Worm (Caenorhabditis elegans) whole organism, L1 larva: ENCODE results near the gene F11C7.2.

Source experiments
- C04F5.9 ChIP-seq: sonication (generic microtip); optimal IDR thresholded peaks from 2 replicates; lab custom pipeline; 2016; ENCODE audit warnings: missing genetic modification characterization, missing compliant biosample characterization
- Y116A8C.19 ChIP-seq: sonication (generic microtip); optimal IDR thresholded peaks from 2 replicates; lab custom pipeline; 2016; ENCODE audit warnings: missing compliant biosample characterization, missing genetic modification characterization, borderline replicate concordance
- aha-1 ChIP-seq: fragments of 150-350 bp; optimal IDR thresholded peaks from 2 replicates; lab custom pipeline; 2014; ENCODE audit warnings: missing biosample characterization, missing genetic modification characterization
- aly-2 ChIP-seq: fragments of 150-350 bp; optimal IDR thresholded peaks from 2 replicates; lab custom pipeline; 2014; ENCODE audit warnings: missing biosample characterization, missing genetic modification characterization
- blmp-1 ChIP-seq: fragments of 150-350 bp; optimal IDR thresholded peaks from 2 replicates; lab custom pipeline; 2014; ENCODE audit warnings: missing biosample characterization, missing genetic modification characterization
- ceh-63 ChIP-seq: fragments of 200-800 bp; sonication (Bioruptor generic); optimal IDR thresholded peaks from 2 replicates; lab custom pipeline; 2018; ENCODE audit warnings: mild to moderate bottlenecking, missing genetic modification characterization, missing compliant biosample characterization
- ceh-82 ChIP-seq, 3 experiments: fragments of 150-350 bp in 1 of 3; sonication (generic microtip) in 2 of 3; optimal IDR thresholded peaks; 2 replicates each; lab custom pipeline; 2014 to 2017; ENCODE audit warnings: missing biosample characterization in 3 of 3, missing genetic modification characterization in 3 of 3
- ceh-88 ChIP-seq: fragments of 200-800 bp; sonication (Bioruptor generic); IDR thresholded peaks from 2 replicates; pipeline ENCODE4 v1.3.6; 2022; ENCODE audit warnings: missing genetic modification characterization, missing compliant biosample characterization
- ceh-90 ChIP-seq: sonication (generic microtip); optimal IDR thresholded peaks from 2 replicates; lab custom pipeline; 2016; ENCODE audit warnings: missing genetic modification characterization, missing compliant biosample characterization
- ces-1 ChIP-seq: fragments of 150-350 bp; optimal IDR thresholded peaks from 2 replicates; lab custom pipeline; 2014; ENCODE audit warnings: missing biosample characterization, missing genetic modification reagents, missing genetic modification characterization
- dsc-1 ChIP-seq: sonication (generic microtip); optimal IDR thresholded peaks from 2 replicates; lab custom pipeline; 2016; ENCODE audit warnings: mild to moderate bottlenecking, missing genetic modification characterization, missing compliant biosample characterization
- efl-1 ChIP-seq, 4 experiments: fragments of 150-350 bp; optimal IDR thresholded peaks in 3 of 4; peaks in 1 of 4; 1 replicate in 1 of 4; 2 replicates in 3 of 4; lab custom pipeline; 2014; ENCODE audit warnings: missing biosample characterization in 2 of 4, missing genetic modification characterization in 2 of 4, missing genetic modification reagents in 2 of 4
- efl-3 ChIP-seq: fragments of 200-800 bp; sonication (Bioruptor generic); optimal IDR thresholded peaks from 2 replicates; lab custom pipeline; 2018; ENCODE audit warnings: mild to moderate bottlenecking, missing genetic modification characterization, missing compliant biosample characterization
- elt-3 ChIP-seq, 6 experiments: fragments of 150-350 bp in 1 of 6; sonication (generic microtip); optimal IDR thresholded peaks; 2 replicates each; lab custom pipeline; 2017 to 2018; ENCODE audit warnings: missing biosample characterization in 6 of 6, missing genetic modification characterization in 6 of 6, inconsistent platforms in 1 of 6
- fos-1 ChIP-seq: fragments of 150-350 bp; optimal IDR thresholded peaks from 2 replicates; lab custom pipeline; 2014; ENCODE audit warnings: missing biosample characterization, missing genetic modification characterization
- grh-1 ChIP-seq: fragments of 200-800 bp; sonication (Bioruptor generic); IDR thresholded peaks from 2 replicates; pipeline ENCODE4 v1.3.6; 2022; ENCODE audit warnings: missing genetic modification reagents, missing genetic modification characterization, missing compliant biosample characterization
- hlh-17 ChIP-seq: fragments of 200-800 bp; sonication (Bioruptor generic); optimal IDR thresholded peaks from 2 replicates; lab custom pipeline; 2018; ENCODE audit warnings: missing genetic modification characterization, mild to moderate bottlenecking, missing compliant biosample characterization, moderate library complexity, borderline replicate concordance
- lin-13 ChIP-seq: fragments of 150-350 bp; optimal IDR thresholded peaks from 2 replicates; lab custom pipeline; 2014; ENCODE audit warnings: missing biosample characterization, missing genetic modification reagents, missing genetic modification characterization
- lin-14 ChIP-seq: fragments of 200-800 bp; sonication (Bioruptor generic); optimal IDR thresholded peaks from 2 replicates; lab custom pipeline; 2018; ENCODE audit warnings: mild to moderate bottlenecking, missing genetic modification characterization, moderate library complexity, missing compliant biosample characterization
- lin-15B ChIP-seq: fragments of 150-350 bp; sonication (generic microtip); optimal IDR thresholded peaks from 3 replicates; lab custom pipeline; 2014; ENCODE audit warnings: missing biosample characterization, missing genetic modification characterization
- lin-35 ChIP-seq, 2 experiments: fragments of 150-350 bp; optimal IDR thresholded peaks; 2 replicates each; lab custom pipeline; 2014; ENCODE audit warnings: missing biosample characterization in 2 of 2, missing genetic modification characterization in 2 of 2, missing genetic modification reagents in 2 of 2
- lin-39 ChIP-seq: fragments of 150-350 bp; optimal IDR thresholded peaks from 2 replicates; lab custom pipeline; 2014; ENCODE audit warnings: missing biosample characterization, missing genetic modification reagents, missing genetic modification characterization
- mdl-1 ChIP-seq, 2 experiments: fragments of 150-350 bp; optimal IDR thresholded peaks; 2 replicates each; lab custom pipeline; 2014 to 2017; ENCODE audit warnings: missing biosample characterization in 2 of 2, missing genetic modification characterization in 2 of 2, inconsistent platforms in 1 of 2
- mep-1 ChIP-seq: fragments of 150-350 bp; optimal IDR thresholded peaks from 2 replicates; lab custom pipeline; 2014; ENCODE audit warnings: missing biosample characterization, missing genetic modification characterization
- nhr-20 ChIP-seq: sonication (generic microtip); optimal IDR thresholded peaks from 2 replicates; lab custom pipeline; 2016; ENCODE audit warnings: mild to moderate bottlenecking, missing genetic modification characterization, missing compliant biosample characterization
- nhr-47 ChIP-seq: sonication (generic microtip); optimal IDR thresholded peaks from 2 replicates; lab custom pipeline; 2016; ENCODE audit warnings: mild to moderate bottlenecking, missing genetic modification characterization, moderate library complexity, missing compliant biosample characterization
- nhr-71 ChIP-seq: sonication (generic microtip); optimal IDR thresholded peaks from 2 replicates; lab custom pipeline; 2016; ENCODE audit warnings: mild to moderate bottlenecking, missing genetic modification characterization, moderate library complexity, missing compliant biosample characterization
- nhr-84 ChIP-seq: sonication (generic microtip); optimal IDR thresholded peaks from 2 replicates; lab custom pipeline; 2017; ENCODE audit warnings: missing biosample characterization, missing genetic modification characterization
- nhr-85 ChIP-seq: sonication (generic microtip); peaks from one replicate; lab custom pipeline; 2016; ENCODE audit warnings: missing genetic modification characterization, inconsistent platforms, missing compliant biosample characterization
- nhr-90 ChIP-seq: sonication (generic microtip); optimal IDR thresholded peaks from 2 replicates; lab custom pipeline; 2016; ENCODE audit warnings: mild to moderate bottlenecking, missing genetic modification characterization, missing compliant biosample characterization; ENCODE audit not compliant: poor library complexity
- pag-3 ChIP-seq: sonication (generic microtip); optimal IDR thresholded peaks from 2 replicates; lab custom pipeline; 2017; ENCODE audit warnings: missing genetic modification characterization, mild to moderate bottlenecking, missing compliant biosample characterization, antibody characterized with exemption, borderline replicate concordance; ENCODE audit not compliant: insufficient read depth
- skn-1 ChIP-seq: fragments of 150-350 bp; optimal IDR thresholded peaks from 2 replicates; lab custom pipeline; 2014; ENCODE audit warnings: missing biosample characterization, missing genetic modification characterization
- snu-23 ChIP-seq: sonication (generic microtip); optimal IDR thresholded peaks from 2 replicates; lab custom pipeline; 2016; ENCODE audit warnings: missing genetic modification characterization, missing compliant biosample characterization
- sup-37 ChIP-seq: fragments of 200-800 bp; sonication (Bioruptor generic); optimal IDR thresholded peaks from 2 replicates; lab custom pipeline; 2018; ENCODE audit warnings: mild to moderate bottlenecking, missing genetic modification characterization, missing compliant biosample characterization
- swsn-7 ChIP-seq: sonication (generic microtip); optimal IDR thresholded peaks from 2 replicates; lab custom pipeline; 2016; ENCODE audit warnings: missing genetic modification characterization, missing compliant biosample characterization
- unc-130 ChIP-seq: fragments of 150-350 bp; optimal IDR thresholded peaks from 2 replicates; lab custom pipeline; 2017; ENCODE audit warnings: missing biosample characterization, missing genetic modification characterization, inconsistent platforms
- unc-62 ChIP-seq: fragments of 150-350 bp; optimal IDR thresholded peaks from 2 replicates; lab custom pipeline; 2014; ENCODE audit warnings: missing biosample characterization, missing genetic modification reagents, missing genetic modification characterization
- unc-98 ChIP-seq: fragments of 200-800 bp; sonication (Bioruptor generic); IDR thresholded peaks from 2 replicates; pipeline ENCODE4 v1.3.6; 2022; ENCODE audit warnings: missing genetic modification characterization, missing compliant biosample characterization

The F11C7.2 gene

DNA sequence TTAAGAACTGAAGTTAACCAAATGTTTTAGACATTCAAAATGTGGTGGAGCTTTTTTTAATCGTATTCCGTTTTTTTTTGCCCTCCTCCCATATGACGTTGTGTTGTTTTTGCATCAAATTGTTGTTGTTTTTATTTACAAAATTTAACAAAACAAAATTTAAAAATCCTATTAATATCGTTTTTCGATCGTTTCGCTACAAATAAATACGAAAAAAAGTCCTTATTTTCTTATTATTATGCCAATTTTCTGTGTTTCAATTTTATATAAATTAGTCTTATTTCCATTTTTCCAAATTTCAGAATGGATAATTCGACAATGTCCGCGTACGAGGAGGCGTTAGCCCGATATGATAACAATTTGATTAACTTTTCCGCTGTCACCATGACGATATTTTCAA lies 37.2 kb upstream of the F11C7.2 start, which contains the start of gene npr-36:
TSS of gene npr-36 (plus strand) at position 301 of the 400 bp plus-strand sequence.
- TF ChIP-seq elt-3 (tag; optimal IDR thresholded peaks at IDR 0.05; lab: Kevin White, UChicago) (no peak), C04F5.9 (tag; lab: Kevin White, UChicago) (no peak), pag-3 (tag; lab: Kevin White, UChicago) (no peak), efl-3 (GFP tag; lab: Kevin White, UChicago) (no peak), dsc-1 (tag; lab: Kevin White, UChicago) (no peak), swsn-7 (no peak), unc-98 (no peak), lin-39 (no peak), lin-13 (no peak), nhr-71 (tag; lab: Kevin White, UChicago) (no peak), ceh-63 (GFP tag; lab: Kevin White, UChicago) (no peak)

ce11 chrX:17362529-17362928 lies 34.1 kb upstream of the F11C7.2 start, which contains the start of gene F10D7.11:
TSS of gene F10D7.11 (plus strand) at chrX:17362829.
- no peak for TF ChIP-seq mep-1 (tag; lab: Kevin White, UChicago)
- no peak for TF ChIP-seq nhr-47 (tag; lab: Kevin White, UChicago)
- TF ChIP-seq lin-15B = no peak
- no peak for TF ChIP-seq efl-3 (GFP tag; lab: Kevin White, UChicago)
- 0 out of 2 replicates have a peak, but pooled peaks have one; percentile 40 for TF ChIP-seq grh-1 (GFP tag; lab: Robert Waterston, UW)
- TF ChIP-seq nhr-85 (tag; lab: Kevin White, UChicago) = peak; percentile 27
- TF ChIP-seq skn-1 (tag; lab: Kevin White, UChicago) = no peak
- no peak for TF ChIP-seq aly-2
- no peak for TF ChIP-seq nhr-84
- TF ChIP-seq nhr-90 = no peak
- TF ChIP-seq Y116A8C.19 (tag; lab: Kevin White, UChicago) = no peak
- TF ChIP-seq pag-3 (tag; lab: Kevin White, UChicago) = no peak
- no peak for TF ChIP-seq aha-1
- no peak for TF ChIP-seq efl-1 (optimal IDR thresholded peaks at IDR 0.05; lab: Kevin White, UChicago)
- no peak for TF ChIP-seq efl-1 (GFP tag; optimal IDR thresholded peaks at IDR 0.05 in 1 of 2; lab: Kevin White, UChicago)
- no peak for TF ChIP-seq sup-37
- TF ChIP-seq, all 84 proteins: peak for 2

DNA sequence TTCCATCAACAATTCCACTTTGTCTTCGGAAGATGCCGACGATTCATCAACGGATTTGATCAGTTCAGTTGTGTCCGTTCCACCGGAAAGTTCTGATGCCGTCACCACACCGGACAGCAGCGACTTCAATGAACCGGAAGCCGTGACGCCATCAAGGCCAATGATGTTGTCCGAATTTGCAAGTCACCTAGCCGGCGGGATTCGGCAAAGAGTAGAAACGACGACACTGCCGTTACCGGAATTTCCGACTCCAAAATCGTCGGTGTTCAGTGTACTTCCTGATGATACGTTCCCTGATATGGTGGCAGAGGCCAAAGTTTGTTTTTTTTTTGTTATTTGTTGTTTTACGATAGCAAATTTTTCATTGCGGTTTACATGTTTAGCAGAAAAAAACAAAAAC lies 33.1 kb upstream of the F11C7.2 start:
- TF ChIP-seq efl-3 (GFP tag; lab: Kevin White, UChicago) = no peak
- TF ChIP-seq ceh-90 (tag; lab: Kevin White, UChicago) = no peak
- TF ChIP-seq nhr-85 (tag; lab: Kevin White, UChicago) = peak; percentile 47
- TF ChIP-seq hlh-17 (GFP tag; lab: Kevin White, UChicago) = no peak
- no peak for TF ChIP-seq ces-1 (GFP tag; lab: Kevin White, UChicago)
- no peak for TF ChIP-seq ceh-88 (GFP tag; lab: Robert Waterston, UW)

DNA sequence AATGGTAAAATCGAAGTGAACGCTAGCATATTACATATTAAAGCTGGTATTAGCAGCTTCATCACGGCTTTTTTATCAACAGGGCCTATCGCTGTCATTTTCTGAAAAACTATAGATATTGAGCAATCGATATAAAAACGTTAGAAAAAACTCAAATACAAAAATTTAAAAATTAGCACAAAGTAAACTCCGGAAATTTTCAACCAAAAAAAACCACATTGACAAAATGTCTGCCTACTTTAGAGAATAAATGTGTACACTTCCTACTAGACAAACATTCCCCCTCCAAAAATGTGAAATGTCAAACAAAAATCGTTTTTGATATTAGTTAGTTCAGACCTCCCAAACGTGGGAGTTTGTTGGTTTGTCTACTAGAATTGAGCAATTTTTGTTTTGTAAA lies 28.1 kb upstream of the F11C7.2 start, which contains the start of gene mfsd-10:
TSS of gene mfsd-10 (minus strand) at position 101 of the 400 bp plus-strand sequence.
- TF ChIP-seq fos-1 (tag; lab: Kevin White, UChicago) (no peak), hlh-17 (GFP tag; lab: Kevin White, UChicago) (no peak), lin-35 (GFP tag; optimal IDR thresholded peaks at IDR 0.05; lab: Kevin White, UChicago) (no peak), unc-62 (GFP tag; lab: Kevin White, UChicago) (no peak), lin-14 (no peak), aha-1 (no peak), mdl-1 (tag; optimal IDR thresholded peaks at IDR 0.05; lab: Kevin White, UChicago) (no peak)

DNA sequence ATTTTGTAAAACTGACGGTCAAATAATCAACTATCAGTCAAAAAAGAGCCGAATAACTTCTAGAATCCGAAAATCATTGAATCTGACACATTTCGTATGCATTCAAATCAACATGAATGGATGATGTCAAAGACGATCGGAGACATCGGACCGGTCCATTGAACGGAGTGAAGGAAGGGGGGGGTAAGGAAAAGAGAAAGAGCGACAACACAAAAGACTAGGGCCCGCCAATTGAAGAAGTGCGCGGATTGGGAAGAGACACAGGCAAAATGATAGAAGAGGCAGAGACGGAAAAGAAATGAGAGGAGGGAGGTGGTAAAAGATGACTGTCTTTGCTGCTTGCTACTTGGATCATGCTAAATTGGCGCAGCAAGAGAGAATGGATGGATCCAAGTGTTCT lies 27.1 kb upstream of the F11C7.2 start:
- TF ChIP-seq blmp-1 (tag; lab: Kevin White, UChicago) (peak; percentile 55), snu-23 (GFP tag; lab: Kevin White, UChicago) (peak; percentile 5), ceh-82 (tag; optimal IDR thresholded peaks at IDR 0.05; lab: Kevin White, UChicago) (peak in 1 of 3 experiments; percentile 14), unc-130 (tag; lab: Kevin White, UChicago) (no peak), fos-1 (tag; lab: Kevin White, UChicago) (no peak), lin-13 (no peak), mep-1 (tag; lab: Kevin White, UChicago) (peak; percentile 43), lin-14 (peak; percentile 40), ceh-90 (tag; lab: Kevin White, UChicago) (no peak), dsc-1 (tag; lab: Kevin White, UChicago) (no peak), nhr-20 (tag; lab: Kevin White, UChicago) (peak; percentile 1), sup-37 (no peak), mdl-1 (tag; optimal IDR thresholded peaks at IDR 0.05; lab: Kevin White, UChicago) (no peak)
